Fruit fly (Drosophila melanogaster) whole organism, embryonic: Measurements from ENCODE around the gene SamDC.

ENCODE experiments used
- Aef1 ChIP-seq: fragments of 200-800 bp; sonication (Bioruptor generic); IDR thresholded peaks from 3 replicates; pipeline ENCODE4 v1.3.6; 2022; ENCODE audit warnings: missing biosample characterization, missing genetic modification characterization
- Atf-2 ChIP-seq: fragments of 200-800 bp; sonication (Bioruptor generic); optimal IDR thresholded peaks from 2 replicates; lab custom pipeline; 2016; ENCODE audit warnings: missing biosample characterization, missing genetic modification characterization
- B-H1 ChIP-seq: fragments of 200-800 bp; sonication (Bioruptor generic); IDR thresholded peaks from 3 replicates; pipeline ENCODE4 v1.3.6; 2022; ENCODE audit warnings: missing biosample characterization, missing genetic modification characterization
- CG1024 ChIP-seq: fragments of 200-800 bp; sonication (Bioruptor generic); IDR thresholded peaks from 2 replicates; pipeline ENCODE4 v1.3.6; 2022; ENCODE audit warnings: missing biosample characterization, missing genetic modification characterization
- CG10565 ChIP-seq: fragments of 200-800 bp; sonication (Bioruptor generic); optimal IDR thresholded peaks from 3 replicates; lab custom pipeline; 2016; ENCODE audit warnings: missing biosample characterization, mild to moderate bottlenecking, missing genetic modification characterization
- CG10979 ChIP-seq: fragments of 200-800 bp; sonication (Bioruptor generic); optimal IDR thresholded peaks from 2 replicates; lab custom pipeline; 2018; ENCODE audit warnings: missing biosample characterization, mild to moderate bottlenecking, missing genetic modification characterization, moderate library complexity
- CG11723 ChIP-seq: fragments of 200-800 bp; sonication (Bioruptor generic); optimal IDR thresholded peaks from 2 replicates; lab custom pipeline; 2017; ENCODE audit warnings: missing biosample characterization, mild to moderate bottlenecking, missing genetic modification characterization
- CG12744 ChIP-seq: fragments of 200-800 bp; sonication (Bioruptor generic); optimal IDR thresholded peaks from 2 replicates; lab custom pipeline; 2016; ENCODE audit warnings: missing biosample characterization, missing genetic modification characterization
- CG13894 ChIP-seq: fragments of 200-800 bp; sonication (Bioruptor generic); optimal IDR thresholded peaks from 3 replicates; lab custom pipeline; 2018; ENCODE audit warnings: missing biosample characterization, mild to moderate bottlenecking, missing genetic modification characterization, moderate library complexity
- CG14050 ChIP-seq: fragments of 200-800 bp; sonication (Bioruptor generic); IDR thresholded peaks from 3 replicates; pipeline ENCODE4 v1.3.6; 2022; ENCODE audit warnings: missing biosample characterization, missing genetic modification characterization
- CG15073 ChIP-seq: fragments of 200-800 bp; sonication (Bioruptor generic); optimal IDR thresholded peaks from 2 replicates; lab custom pipeline; 2016; ENCODE audit warnings: missing biosample characterization, missing genetic modification characterization
- CG1529 ChIP-seq: fragments of 200-800 bp; sonication (Bioruptor generic); optimal IDR thresholded peaks from 3 replicates; lab custom pipeline; 2018; ENCODE audit warnings: missing biosample characterization, missing genetic modification characterization
- CG15601 ChIP-seq: fragments of 200-800 bp; sonication (Bioruptor generic); optimal IDR thresholded peaks from 3 replicates; lab custom pipeline; 2019; ENCODE audit warnings: missing biosample characterization, mild to moderate bottlenecking, missing genetic modification characterization, moderate library complexity
- CG17186 ChIP-seq: fragments of 200-800 bp; sonication (Bioruptor generic); optimal IDR thresholded peaks from 3 replicates; lab custom pipeline; 2017; ENCODE audit warnings: missing biosample characterization, missing genetic modification reagents, missing genetic modification characterization
- CG18011 ChIP-seq: fragments of 200-800 bp; sonication (Bioruptor generic); optimal IDR thresholded peaks from 2 replicates; lab custom pipeline; 2017; ENCODE audit warnings: missing biosample characterization, missing genetic modification characterization, mild to moderate bottlenecking, moderate library complexity, missing genotype
- CG1832 ChIP-seq: fragments of 200-800 bp; sonication (Bioruptor generic); optimal IDR thresholded peaks from 2 replicates; lab custom pipeline; 2017; ENCODE audit warnings: missing biosample characterization, mild to moderate bottlenecking, missing genetic modification characterization, inconsistent platforms
- CG32772 ChIP-seq: fragments of 200-800 bp; sonication (Bioruptor generic); IDR thresholded peaks from 2 replicates; pipeline ENCODE4 v1.3.6; 2022; ENCODE audit warnings: missing biosample characterization, missing genetic modification characterization
- CG34376 ChIP-seq: fragments of 200-800 bp; sonication (Bioruptor generic); optimal IDR thresholded peaks from 2 replicates; lab custom pipeline; 2018; ENCODE audit warnings: missing biosample characterization, mild to moderate bottlenecking, missing genetic modification characterization
- CG4424 ChIP-seq: fragments of 200-800 bp; sonication (Bioruptor generic); optimal IDR thresholded peaks from 3 replicates; lab custom pipeline; 2016; ENCODE audit warnings: missing biosample characterization, missing genetic modification characterization
- CG4617 ChIP-seq: fragments of 200-800 bp; sonication (Bioruptor generic); optimal IDR thresholded peaks from 3 replicates; lab custom pipeline; 2016; ENCODE audit warnings: missing biosample characterization, missing genetic modification characterization, borderline replicate concordance
- CG7372 ChIP-seq: fragments of 200-800 bp; sonication (Bioruptor generic); IDR thresholded peaks from 2 replicates; pipeline ENCODE4 v1.3.6; 2022; ENCODE audit warnings: missing biosample characterization, missing genetic modification characterization
- CG8281 ChIP-seq: fragments of 200-800 bp; sonication (Bioruptor generic); optimal IDR thresholded peaks from 2 replicates; lab custom pipeline; 2018; ENCODE audit warnings: missing biosample characterization, mild to moderate bottlenecking, missing genetic modification characterization, moderate library complexity
- CG9727 ChIP-seq: fragments of 200-800 bp; sonication (Bioruptor generic); optimal IDR thresholded peaks from 3 replicates; lab custom pipeline; 2017; ENCODE audit warnings: missing biosample characterization, mild to moderate bottlenecking, missing genetic modification characterization
- Dll ChIP-seq: fragments of 200-800 bp; sonication (Bioruptor generic); IDR thresholded peaks from 4 replicates; pipeline ENCODE4 v1.3.6; 2022; ENCODE audit warnings: missing biosample characterization, missing genetic modification characterization; ENCODE audit not compliant: partially characterized antibody
- Doc2 ChIP-seq: fragments of 200-800 bp; sonication (Bioruptor generic); IDR thresholded peaks from 2 replicates; pipeline ENCODE4 v1.3.6; 2022; ENCODE audit warnings: missing biosample characterization, missing genetic modification characterization
- Drgx ChIP-seq: fragments of 200-800 bp; sonication (Bioruptor generic); IDR thresholded peaks from 2 replicates; pipeline ENCODE4 v1.3.6; 2022; ENCODE audit warnings: missing biosample characterization, missing genetic modification characterization
- E2f1 ChIP-seq: fragments of 200-800 bp; sonication (Bioruptor generic); IDR thresholded peaks from 2 replicates; pipeline ENCODE4 v1.3.6; 2022; ENCODE audit warnings: missing biosample characterization, missing genetic modification characterization
- Hand ChIP-seq: fragments of 200-800 bp; sonication (Bioruptor generic); optimal IDR thresholded peaks from 2 replicates; lab custom pipeline; 2017; ENCODE audit warnings: mild to moderate bottlenecking, missing biosample characterization, missing genetic modification reagents, missing genetic modification characterization
- Hsf ChIP-seq: fragments of 200-800 bp; sonication (Bioruptor generic); optimal IDR thresholded peaks from 3 replicates; lab custom pipeline; 2016; ENCODE audit warnings: missing biosample characterization, missing genetic modification characterization
- Jarid2 ChIP-seq: fragments of 200-800 bp; sonication (Bioruptor generic); optimal IDR thresholded peaks from 3 replicates; lab custom pipeline; 2017; ENCODE audit warnings: mild to moderate bottlenecking, missing biosample characterization, missing genetic modification reagents, missing genetic modification characterization
- Meics ChIP-seq: fragments of 200-800 bp; sonication (Bioruptor generic); optimal IDR thresholded peaks from 2 replicates; lab custom pipeline; 2017; ENCODE audit warnings: missing biosample characterization, mild to moderate bottlenecking, missing genetic modification characterization
- NC2α ChIP-seq: fragments of 200-800 bp; sonication (Bioruptor generic); optimal IDR thresholded peaks from 2 replicates; lab custom pipeline; 2016; ENCODE audit warnings: missing biosample characterization, missing genetic modification characterization
- Nf-YA ChIP-seq: fragments of 200-800 bp; sonication (Bioruptor generic); IDR thresholded peaks from 2 replicates; pipeline ENCODE4 v1.3.6; 2022; ENCODE audit warnings: missing biosample characterization, missing genetic modification characterization
- PHDP ChIP-seq: fragments of 200-800 bp; sonication (Bioruptor generic); optimal IDR thresholded peaks from 3 replicates; lab custom pipeline; 2018; ENCODE audit warnings: missing biosample characterization, mild to moderate bottlenecking, missing genetic modification characterization, moderate library complexity
- dan ChIP-seq: fragments of 200-800 bp; sonication (Bioruptor generic); IDR thresholded peaks from 2 replicates; pipeline ENCODE4 v1.3.6; 2022; ENCODE audit warnings: missing biosample characterization, missing genetic modification characterization
- fd102C ChIP-seq: fragments of 200-800 bp; sonication (Bioruptor generic); optimal IDR thresholded peaks from 2 replicates; lab custom pipeline; 2018; ENCODE audit warnings: missing biosample characterization, mild to moderate bottlenecking, missing genetic modification characterization, moderate library complexity
- fd64A ChIP-seq: fragments of 200-800 bp; sonication (Bioruptor generic); optimal IDR thresholded peaks from 3 replicates; lab custom pipeline; 2018; ENCODE audit warnings: missing biosample characterization, mild to moderate bottlenecking, missing genetic modification characterization
- gt ChIP-seq: fragments of 200-800 bp; sonication (Bioruptor generic); IDR thresholded peaks from 2 replicates; pipeline ENCODE4 v1.3.6; 2022; ENCODE audit warnings: missing biosample characterization, missing genetic modification characterization
- hbn ChIP-seq: fragments of 200-800 bp; sonication (Bioruptor generic); IDR thresholded peaks from 2 replicates; pipeline ENCODE4 v1.3.6; 2022; ENCODE audit warnings: missing biosample characterization, missing genetic modification characterization; ENCODE audit not compliant: partially characterized antibody
- jing ChIP-seq: fragments of 200-800 bp; sonication (Bioruptor generic); optimal IDR thresholded peaks from 2 replicates; lab custom pipeline; 2018; ENCODE audit warnings: missing biosample characterization, mild to moderate bottlenecking, missing genetic modification characterization
- onecut ChIP-seq: fragments of 200-800 bp; sonication (Bioruptor generic); IDR thresholded peaks from 2 replicates; pipeline ENCODE4 v1.3.6; 2022; ENCODE audit warnings: missing biosample characterization, missing genetic modification characterization
- peb ChIP-seq: fragments of 200-800 bp; sonication (Bioruptor generic); IDR thresholded peaks from 2 replicates; pipeline ENCODE4 v1.3.6; 2022; ENCODE audit warnings: missing biosample characterization, missing genetic modification characterization
- ro ChIP-seq: fragments of 200-800 bp; sonication (Bioruptor generic); IDR thresholded peaks from 2 replicates; pipeline ENCODE4 v1.3.6; 2022; ENCODE audit warnings: missing biosample characterization, missing genetic modification characterization
- run ChIP-seq: fragments of 200-800 bp; sonication (Bioruptor generic); optimal IDR thresholded peaks from 3 replicates; lab custom pipeline; 2018; ENCODE audit warnings: missing biosample characterization, mild to moderate bottlenecking, missing genetic modification characterization
- scrt ChIP-seq: fragments of 200-800 bp; sonication (Bioruptor generic); optimal IDR thresholded peaks from 2 replicates; lab custom pipeline; 2018; ENCODE audit warnings: missing biosample characterization, mild to moderate bottlenecking, missing genetic modification characterization, moderate library complexity
- toy ChIP-seq: fragments of 200-800 bp; sonication (Bioruptor generic); IDR thresholded peaks from 2 replicates; pipeline ENCODE4 v1.3.6; 2022; ENCODE audit warnings: missing biosample characterization, missing genetic modification characterization
- trem ChIP-seq: fragments of 200-800 bp; optimal IDR thresholded peaks from 3 replicates; lab custom pipeline; 2019; ENCODE audit warnings: missing biosample characterization, mild to moderate bottlenecking, missing genetic modification characterization, moderate library complexity
- zfh1 ChIP-seq: fragments of 200-800 bp; sonication (Bioruptor generic); IDR thresholded peaks from 3 replicates; pipeline ENCODE4 v1.3.6; 2022; ENCODE audit warnings: missing biosample characterization, missing genetic modification characterization

SamDC gene

DNA sequence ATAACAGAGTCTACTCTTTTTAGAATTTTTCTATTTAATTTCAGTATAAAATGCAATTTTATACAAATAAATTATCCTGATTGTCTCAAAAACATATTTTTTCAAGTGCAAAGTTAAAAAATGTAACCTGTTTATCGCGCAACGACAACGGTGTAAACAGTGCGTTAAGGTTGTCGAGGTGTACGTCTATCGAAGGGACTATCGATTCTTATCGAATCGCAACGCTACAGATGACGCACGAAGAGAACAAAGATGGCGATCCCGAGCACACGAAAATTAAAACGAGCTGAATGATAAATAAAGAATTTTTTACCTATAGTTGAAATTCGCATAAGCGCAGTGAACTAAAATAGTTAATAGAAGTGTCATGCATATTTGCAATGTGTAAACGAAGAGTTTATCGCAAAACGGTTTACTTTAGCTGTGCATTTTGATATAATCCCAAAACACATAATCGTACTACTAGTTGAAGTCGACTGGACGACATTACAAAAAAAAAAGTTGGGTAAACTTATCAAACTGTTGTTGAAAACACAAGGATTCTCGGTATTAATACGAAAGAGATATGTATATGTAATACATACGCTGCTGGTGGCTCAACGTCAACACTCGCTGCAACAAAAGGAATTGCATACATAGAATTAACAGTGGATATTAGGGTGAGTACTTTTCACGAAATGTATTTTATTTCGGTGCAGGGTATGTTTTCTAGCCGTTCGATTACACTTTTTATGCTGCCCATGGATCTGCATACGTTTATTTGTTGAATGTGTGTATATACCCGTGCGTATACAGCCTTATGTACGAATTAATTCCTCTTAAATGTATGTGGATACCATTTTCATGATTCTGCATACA, 48.8 kb downstream of the SamDC start, which contains the start of gene da (continued):
- peak; percentile 49 for TF ChIP-seq onecut (GFP tag; lab: Robert Waterston, UW)
- peak; percentile 96 for TF ChIP-seq CG1024 (GFP tag; lab: Robert Waterston, UW)
- no peak for TF ChIP-seq NC2α (GFP tag; lab: Kevin White, UChicago)
- 0 out of 2 replicates have a peak, but pooled peaks have one; percentile 29 for TF ChIP-seq CG7372
- TF ChIP-seq Hsf (GFP tag; lab: Kevin White, UChicago), result peak; percentile 73
- TF ChIP-seq dan (GFP tag; lab: Robert Waterston, UW), result no peak
- TF ChIP-seq CG1832 (GFP tag; lab: Kevin White, UChicago), result no peak
- no peak for TF ChIP-seq CG8281
- TF ChIP-seq ro, result no peak
- TF ChIP-seq trem (tag; lab: Kevin White, UChicago), result peak; percentile 59
- peak; percentile 41 for TF ChIP-seq hbn (GFP tag; lab: Robert Waterston, UW)
- no peak for TF ChIP-seq CG10565 (GFP tag; lab: Kevin White, UChicago)
- no peak for TF ChIP-seq CG14050 (GFP tag; lab: Robert Waterston, UW)
- TF ChIP-seq CG11723 (GFP tag; lab: Kevin White, UChicago), result peak; percentile 77
- no peak for TF ChIP-seq Doc2 (GFP tag; lab: Robert Waterston, UW)
- peak; percentile 49 for TF ChIP-seq CG4617 (GFP tag; lab: Kevin White, UChicago)
- no peak for TF ChIP-seq fd64A (GFP tag; lab: Kevin White, UChicago)
- no peak for TF ChIP-seq fd102C (GFP tag; lab: Kevin White, UChicago)
- peak; percentile 20 for TF ChIP-seq CG18011
- no peak for TF ChIP-seq run (tag; lab: Kevin White, UChicago)
- TF ChIP-seq Meics (GFP tag; lab: Kevin White, UChicago), result peak; percentile 61
- peak; percentile 37; the same call in 1 of the 2 replicates for TF ChIP-seq Drgx (GFP tag; lab: Robert Waterston, UW)
- no peak for TF ChIP-seq gt (GFP tag; lab: Robert Waterston, UW)
- no peak for TF ChIP-seq CG15073 (GFP tag; lab: Kevin White, UChicago)
- TF ChIP-seq PHDP (tag; lab: Kevin White, UChicago), result peak; percentile 68
- peak; percentile 48 for TF ChIP-seq CG15601 (tag; lab: Kevin White, UChicago)
- peak; percentile 15; the same call in 1 of the 3 replicates for TF ChIP-seq B-H1 (GFP tag; lab: Robert Waterston, UW)
- peak; percentile 55 for TF ChIP-seq CG4424 (GFP tag; lab: Kevin White, UChicago)
- no peak for TF ChIP-seq CG1529
- TF ChIP-seq peb (GFP tag; lab: Robert Waterston, UW), result peak; percentile 31; the same call in 1 of the 2 replicates
- TF ChIP-seq CG9727 (GFP tag; lab: Kevin White, UChicago), result peak; percentile 40
- TF ChIP-seq E2f1, result peak; percentile 50; the same call in 1 of the 2 replicates
- TF ChIP-seq toy, result no peak
- TF ChIP-seq zfh1 (GFP tag; lab: Robert Waterston, UW), result peak; percentile 40; the same call in 1 of the 3 replicates
- peak; percentile 3 for TF ChIP-seq CG12744 (GFP tag; lab: Kevin White, UChicago)
- TF ChIP-seq CG13894 (tag; lab: Kevin White, UChicago), result peak; percentile 53
- TF ChIP-seq CG34376, result peak; percentile 16
- TF ChIP-seq CG17186 (GFP tag; lab: Kevin White, UChicago), result peak; percentile 79
- peak; percentile 10 for TF ChIP-seq scrt (GFP tag; lab: Kevin White, UChicago)
- no peak for TF ChIP-seq jing (GFP tag; lab: Kevin White, UChicago)
- no peak for TF ChIP-seq Jarid2 (GFP tag; lab: Kevin White, UChicago)
- TF ChIP-seq Aef1 (GFP tag; lab: Robert Waterston, UW), result peak; percentile 52; the same call in 2 of the 3 replicates
- no peak for TF ChIP-seq Atf-2 (GFP tag; lab: Kevin White, UChicago)
- no peak; the same call in 1 of the 2 replicates for TF ChIP-seq CG32772
- no peak for TF ChIP-seq Nf-YA (GFP tag; lab: Robert Waterston, UW)
- peak; percentile 46; the same call in 2 of the 4 replicates for TF ChIP-seq Dll (GFP tag; lab: Robert Waterston, UW)
- peak; percentile 35 for TF ChIP-seq CG10979
- TF ChIP-seq Hand (GFP tag; lab: Kevin White, UChicago), result no peak
